Fruit fly (Drosophila melanogaster) S2 (cell line): ENCODE measurements around the gene Adi1.

ENCODE experiments used
- CG8478 ChIP-seq: fragments of >200 bp; optimal IDR thresholded peaks from 2 replicates; lab custom pipeline; 2018
- CTCF ChIP-seq, 2 experiments: fragments of >200 bp; optimal IDR thresholded peaks; 2 replicates each; lab custom pipeline; 2018

dm6 chr3L:10665433-10666150 lies 2.4 kb downstream of the Adi1 start:
- TF ChIP-seq CG8478 (lab: Kevin White, UChicago), result no peak
- TF ChIP-seq CTCF (optimal IDR thresholded peaks at IDR 0.05; lab: Kevin White, UChicago), result no peak
